Worm (Caenorhabditis elegans) whole organism, young adult: Measurements from ENCODE around the gene nars-2.
A peak's percentile ranks its signal among the peaks of the same experiment; 100 is the strongest.

Experiments used
- B0019.2 ChIP-seq: fragments of 200-800 bp; sonication (Bioruptor generic); conservative IDR thresholded peaks from 2 replicates; pipeline ENCODE4 v1.3.6; 2022; ENCODE audit warnings: missing genetic modification reagents, missing genetic modification characterization, missing compliant biosample characterization
- B0035.1 ChIP-seq: sonication (generic microtip); optimal IDR thresholded peaks from 2 replicates; lab custom pipeline; 2016; ENCODE audit warnings: missing genetic modification characterization, mild to moderate bottlenecking, missing compliant biosample characterization, missing genotype, missing genetic modification reagents
- B0261.1 ChIP-seq: sonication (generic microtip); optimal IDR thresholded peaks from 2 replicates; lab custom pipeline; 2016; ENCODE audit warnings: mild to moderate bottlenecking, missing genetic modification characterization, moderate library complexity, missing compliant biosample characterization
- B0336.3 ChIP-seq: fragments of 200-800 bp; sonication (Bioruptor generic); IDR thresholded peaks from 2 replicates; pipeline ENCODE4 v1.3.6; 2022; ENCODE audit warnings: missing genetic modification characterization, missing compliant biosample characterization
- F33H1.4 ChIP-seq: fragments of 200-800 bp; sonication (Bioruptor generic); IDR thresholded peaks from 2 replicates; pipeline ENCODE4 v1.3.6; 2022; ENCODE audit warnings: missing genetic modification reagents, missing genetic modification characterization, missing compliant biosample characterization
- F52B5.7 ChIP-seq: sonication (generic microtip); optimal IDR thresholded peaks from 2 replicates; lab custom pipeline; 2016; ENCODE audit warnings: mild to moderate bottlenecking, missing genetic modification characterization, missing compliant biosample characterization
- F55B11.4 ChIP-seq: sonication (generic microtip); optimal IDR thresholded peaks from 2 replicates; lab custom pipeline; 2016; ENCODE audit warnings: missing compliant biosample characterization, missing genetic modification characterization, borderline replicate concordance; ENCODE audit not compliant: insufficient read depth
- T26A5.8 ChIP-seq: sonication (generic microtip); optimal IDR thresholded peaks from 2 replicates; lab custom pipeline; 2016; ENCODE audit warnings: missing genetic modification characterization, missing compliant biosample characterization
- Y53F4B.3 ChIP-seq: fragments of 200-800 bp; sonication (Bioruptor generic); IDR thresholded peaks from 2 replicates; pipeline ENCODE4 v1.3.6; 2022; ENCODE audit warnings: missing genetic modification reagents, missing genetic modification characterization, missing compliant biosample characterization
- Y95B8A.8 ChIP-seq: fragments of 200-800 bp; sonication (Bioruptor generic); IDR thresholded peaks from 2 replicates; pipeline ENCODE4 v1.3.6; 2022; ENCODE audit warnings: missing genetic modification reagents, missing genetic modification characterization, missing compliant biosample characterization
- ZK185.1 ChIP-seq: sonication (generic microtip); optimal IDR thresholded peaks from 2 replicates; lab custom pipeline; 2016; ENCODE audit warnings: mild to moderate bottlenecking, missing genetic modification characterization, missing compliant biosample characterization; ENCODE audit not compliant: poor library complexity, severe bottlenecking
- akir-1 ChIP-seq: fragments of 200-800 bp; sonication (Bioruptor generic); optimal IDR thresholded peaks from 2 replicates; lab custom pipeline; 2018; ENCODE audit warnings: mild to moderate bottlenecking, missing genetic modification characterization, moderate library complexity, missing compliant biosample characterization
- attf-3 ChIP-seq: fragments of 200-800 bp; sonication (Bioruptor generic); conservative IDR thresholded peaks from 2 replicates; pipeline ENCODE4 v1.3.6; 2022; ENCODE audit warnings: missing genetic modification reagents, missing genetic modification characterization, missing compliant biosample characterization
- ccch-3 ChIP-seq: fragments of 200-800 bp; sonication (Bioruptor generic); optimal IDR thresholded peaks from 2 replicates; lab custom pipeline; 2018; ENCODE audit warnings: mild to moderate bottlenecking, missing genetic modification characterization, missing compliant biosample characterization
- ceh-27 ChIP-seq: fragments of 200-800 bp; sonication (Bioruptor generic); optimal IDR thresholded peaks from 2 replicates; lab custom pipeline; 2018; ENCODE audit warnings: mild to moderate bottlenecking, missing genetic modification characterization, moderate library complexity, missing compliant biosample characterization
- die-1 ChIP-seq: sonication (generic microtip); optimal IDR thresholded peaks from 2 replicates; lab custom pipeline; 2016; ENCODE audit warnings: missing genotype, mild to moderate bottlenecking, missing genetic modification characterization, missing compliant biosample characterization
- ekl-4 ChIP-seq: fragments of 200-800 bp; sonication (Bioruptor generic); IDR thresholded peaks from 2 replicates; pipeline ENCODE4 v1.3.6; 2022; ENCODE audit warnings: missing genetic modification reagents, missing genetic modification characterization, missing compliant biosample characterization
- ets-4 ChIP-seq: fragments of 200-800 bp; sonication (Bioruptor generic); optimal IDR thresholded peaks from 2 replicates; lab custom pipeline; 2018; ENCODE audit warnings: mild to moderate bottlenecking, missing genetic modification characterization, missing compliant biosample characterization
- him-1 ChIP-seq: sonication (generic microtip); optimal IDR thresholded peaks from 2 replicates; lab custom pipeline; 2016; ENCODE audit warnings: missing genotype, missing genetic modification reagents, missing genetic modification characterization, missing compliant biosample characterization
- hsf-1 ChIP-seq: fragments of 200-800 bp; sonication (Bioruptor generic); IDR thresholded peaks from 2 replicates; pipeline ENCODE4 v1.3.6; 2022; ENCODE audit warnings: missing genetic modification reagents, missing genetic modification characterization, missing compliant biosample characterization
- let-607 ChIP-seq, 2 experiments: fragments of 200-800 bp in 1 of 2; sonication (Bioruptor generic) in 1 of 2; sonication (generic microtip) in 1 of 2; optimal IDR thresholded peaks; 2 replicates each; lab custom pipeline; 2016 to 2018; ENCODE audit warnings: mild to moderate bottlenecking in 2 of 2, missing compliant biosample characterization in 2 of 2, missing genetic modification characterization in 2 of 2, moderate library complexity in 2 of 2, missing genotype in 1 of 2
- lin-40 ChIP-seq: sonication (generic microtip); optimal IDR thresholded peaks from 2 replicates; lab custom pipeline; 2016; ENCODE audit warnings: missing genetic modification characterization, mild to moderate bottlenecking, missing compliant biosample characterization, missing genotype, missing genetic modification reagents
- lin-54 ChIP-seq: fragments of 200-800 bp; sonication (Bioruptor generic); optimal IDR thresholded peaks from 2 replicates; lab custom pipeline; 2018; ENCODE audit warnings: mild to moderate bottlenecking, missing genetic modification characterization, missing compliant biosample characterization
- madf-10 ChIP-seq: sonication (generic microtip); optimal IDR thresholded peaks from 2 replicates; lab custom pipeline; 2016; ENCODE audit warnings: mild to moderate bottlenecking, missing genetic modification characterization, missing compliant biosample characterization
- madf-3 ChIP-seq: fragments of 200-800 bp; sonication (Bioruptor generic); IDR thresholded peaks from 2 replicates; pipeline ENCODE4 v1.3.6; 2022; ENCODE audit warnings: missing genetic modification reagents, missing genetic modification characterization, missing compliant biosample characterization
- mel-28 ChIP-seq: sonication (generic microtip); optimal IDR thresholded peaks from 2 replicates; lab custom pipeline; 2016; ENCODE audit warnings: borderline replicate concordance, mild to moderate bottlenecking, missing genetic modification characterization, missing compliant biosample characterization
- mes-4 ChIP-seq: sonication (generic microtip); optimal IDR thresholded peaks from 2 replicates; lab custom pipeline; 2016; ENCODE audit warnings: missing genotype, missing genetic modification characterization, missing compliant biosample characterization
- mxl-1 ChIP-seq: sonication (generic microtip); optimal IDR thresholded peaks from 2 replicates; lab custom pipeline; 2016; ENCODE audit warnings: missing genetic modification characterization, missing compliant biosample characterization
- nfyb-1 ChIP-seq: fragments of 200-800 bp; sonication (Bioruptor generic); IDR thresholded peaks from 2 replicates; pipeline ENCODE4 v1.3.6; 2022; ENCODE audit warnings: missing genetic modification reagents, missing genetic modification characterization, missing compliant biosample characterization
- nhr-179 ChIP-seq: sonication (generic microtip); optimal IDR thresholded peaks from 2 replicates; lab custom pipeline; 2016; ENCODE audit warnings: mild to moderate bottlenecking, missing genetic modification characterization, missing compliant biosample characterization
- nhr-80 ChIP-seq: sonication (generic microtip); optimal IDR thresholded peaks from 2 replicates; lab custom pipeline; 2016; ENCODE audit warnings: missing genetic modification characterization, missing compliant biosample characterization
- nhr-90 ChIP-seq: sonication (generic microtip); optimal IDR thresholded peaks from 2 replicates; lab custom pipeline; 2016; ENCODE audit warnings: missing genotype, mild to moderate bottlenecking, missing genetic modification characterization, missing compliant biosample characterization
- pha-4 ChIP-seq: fragments of 150-350 bp; sonication (generic microtip); optimal IDR thresholded peaks from 2 replicates; lab custom pipeline; 2014; ENCODE audit warnings: missing biosample characterization, missing genetic modification reagents, missing genetic modification characterization
- snpc-4 ChIP-seq, 5 experiments: fragments of 150-350 bp in 1 of 5; sonication (generic microtip) in 4 of 5; optimal IDR thresholded peaks; 2 replicates each; lab custom pipeline; 2014 to 2018; ENCODE audit warnings: missing genetic modification characterization in 5 of 5, missing biosample characterization in 3 of 5, antibody characterized with exemption in 2 of 5, mild to moderate bottlenecking in 2 of 5, missing compliant biosample characterization in 2 of 5, missing genotype in 2 of 5, moderate library complexity in 2 of 5, missing genetic modification reagents in 1 of 5
- tlf-1 ChIP-seq: fragments of 200-800 bp; sonication (Bioruptor generic); optimal IDR thresholded peaks from 2 replicates; lab custom pipeline; 2018; ENCODE audit warnings: mild to moderate bottlenecking, missing genetic modification characterization, missing compliant biosample characterization
- unc-62 ChIP-seq: fragments of 150-350 bp; optimal IDR thresholded peaks from 2 replicates; lab custom pipeline; 2014; ENCODE audit warnings: missing biosample characterization, missing genetic modification reagents, missing genetic modification characterization
- ztf-25 ChIP-seq: fragments of 200-800 bp; sonication (Bioruptor generic); IDR thresholded peaks from 2 replicates; pipeline ENCODE4 v1.3.6; 2022; ENCODE audit warnings: missing genetic modification reagents, missing genetic modification characterization, missing compliant biosample characterization
- ztf-3 ChIP-seq: fragments of 200-800 bp; sonication (Bioruptor generic); optimal IDR thresholded peaks from 2 replicates; lab custom pipeline; 2018; ENCODE audit warnings: mild to moderate bottlenecking, missing genetic modification characterization, missing compliant biosample characterization

nars-2 gene

DNA sequence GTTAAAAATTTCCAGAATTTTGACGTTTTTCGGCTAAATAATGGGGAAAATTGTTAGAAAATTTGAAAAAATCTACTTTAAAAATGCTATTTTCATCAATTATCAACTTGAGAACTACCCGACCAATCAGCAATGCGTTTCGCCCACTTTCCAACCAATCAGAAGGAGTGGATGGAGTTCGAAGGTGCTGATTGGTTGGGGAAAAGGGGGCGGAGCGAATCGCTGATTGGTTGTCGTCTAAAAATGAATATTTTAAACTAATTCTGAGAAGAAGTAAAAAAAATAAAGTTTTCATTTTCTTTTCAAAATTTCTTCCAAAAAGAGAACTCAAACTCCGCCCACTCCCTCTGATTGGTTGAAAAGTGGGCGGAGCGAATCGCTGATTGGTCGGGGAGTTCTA, 10.3 kb downstream of the nars-2 start:
- peak; percentile 72; the same call in 1 of the 2 replicates for TF ChIP-seq nfyb-1 (GFP tag; lab: Robert Waterston, UW)
- TF ChIP-seq B0261.1 (tag; lab: Kevin White, UChicago), result no peak
- TF ChIP-seq, all 124 proteins: peak for 1

DNA sequence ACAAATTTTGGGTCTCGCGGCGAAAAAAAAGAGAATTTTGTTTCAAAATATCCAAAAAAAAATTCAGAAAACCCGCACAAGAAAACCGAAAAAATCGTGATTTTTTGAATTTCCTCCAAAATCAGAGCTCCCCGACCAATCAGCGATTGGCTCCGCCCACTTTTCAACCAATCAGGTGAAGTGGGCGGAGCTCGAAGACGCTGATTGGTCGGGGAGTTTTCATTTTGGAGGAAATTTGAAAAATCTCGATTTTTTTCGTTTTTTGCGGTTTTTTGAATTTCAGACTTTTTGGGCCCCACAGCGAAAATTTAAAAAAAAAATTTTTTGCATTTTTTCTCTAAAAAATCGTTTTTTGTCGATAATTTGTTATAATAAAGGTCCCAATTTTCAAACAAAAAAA, 10.9 kb downstream of the nars-2 start:
- TF ChIP-seq T26A5.8, result no peak
- no peak for TF ChIP-seq unc-62 (GFP tag; lab: Kevin White, UChicago)
- no peak for TF ChIP-seq B0035.1 (tag; lab: Kevin White, UChicago)
- no peak for TF ChIP-seq mel-28 (tag; lab: Kevin White, UChicago)
- no peak for TF ChIP-seq lin-40 (tag; lab: Kevin White, UChicago)
- no peak for TF ChIP-seq ekl-4 (GFP tag; lab: Robert Waterston, UW)
- TF ChIP-seq nhr-179 (tag; lab: Kevin White, UChicago), result no peak

- TF ChIP-seq ztf-3 (GFP tag; lab: Kevin White, UChicago) (no peak), him-1 (tag; lab: Kevin White, UChicago) (no peak), F52B5.7 (tag; lab: Kevin White, UChicago) (no peak), ztf-25 (GFP tag; lab: Robert Waterston, UW) (no peak), madf-10 (no peak), ceh-27 (GFP tag; lab: Kevin White, UChicago) (no peak), attf-3 (GFP tag; lab: Robert Waterston, UW) (no peak), hsf-1 (GFP tag; lab: Robert Waterston, UW) (no peak), mxl-1 (no peak), B0336.3 (no peak), lin-54 (GFP tag; lab: Kevin White, UChicago) (no peak), F55B11.4 (tag; lab: Kevin White, UChicago) (no peak), B0019.2 (GFP tag; lab: Robert Waterston, UW) (no peak), mes-4 (tag; lab: Kevin White, UChicago) (no peak), Y95B8A.8 (GFP tag; lab: Robert Waterston, UW) (no peak), die-1 (tag; lab: Kevin White, UChicago) (no peak), ccch-3 (GFP tag; lab: Kevin White, UChicago) (no peak), snpc-4 (GFP tag; optimal IDR thresholded peaks at IDR 0.05; lab: Kevin White, UChicago) (no peak), snpc-4 (tag; optimal IDR thresholded peaks at IDR 0.05; lab: Kevin White, UChicago) (no peak)
- TF ChIP-seq, all 124 proteins: peak for 0
These were observed 11.7 kb downstream of the nars-2 start for ce11 chrIII:11488662-11489349.

DNA sequence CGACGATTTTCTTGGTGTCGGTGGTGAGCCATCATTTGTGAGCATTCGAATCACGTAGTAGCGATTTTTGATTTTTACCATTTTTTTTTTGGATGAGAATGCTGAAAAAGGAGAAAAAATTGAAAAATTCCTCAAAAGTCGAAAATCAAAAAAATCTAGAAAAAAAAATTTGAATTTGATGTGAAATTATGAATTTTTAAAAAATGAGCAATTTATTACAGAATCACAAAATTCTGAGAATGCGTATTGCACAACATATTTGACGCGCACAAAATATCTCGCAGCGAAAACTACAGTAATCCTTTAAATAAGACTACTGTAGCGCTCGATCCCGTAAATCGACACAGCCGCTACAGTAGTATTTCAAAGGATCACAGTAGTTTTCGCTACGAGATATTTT, 13.3 kb downstream of the nars-2 start, which contains the start of gene popl-5:
TSS of gene popl-5 (minus strand) at position 101 of the 400 bp plus-strand sequence.
- TF ChIP-seq ZK185.1 (tag; lab: Kevin White, UChicago), result no peak
- TF ChIP-seq lin-40 (tag; lab: Kevin White, UChicago), result no peak
- no peak for TF ChIP-seq F33H1.4 (GFP tag; lab: Robert Waterston, UW)
- TF ChIP-seq nhr-80 (tag; lab: Kevin White, UChicago), result no peak
- no peak for TF ChIP-seq die-1 (tag; lab: Kevin White, UChicago)
- no peak for TF ChIP-seq ceh-27 (GFP tag; lab: Kevin White, UChicago)
- no peak for TF ChIP-seq F55B11.4 (tag; lab: Kevin White, UChicago)
- TF ChIP-seq Y53F4B.3, result no peak
- no peak for TF ChIP-seq pha-4 (tag; lab: Kevin White, UChicago)
- no peak for TF ChIP-seq ets-4 (GFP tag; lab: Kevin White, UChicago)
- TF ChIP-seq unc-62 (GFP tag; lab: Kevin White, UChicago), result no peak
- no peak for TF ChIP-seq tlf-1 (GFP tag; lab: Kevin White, UChicago)
- no peak for TF ChIP-seq let-607 (tag; optimal IDR thresholded peaks at IDR 0.05; lab: Kevin White, UChicago)
- no peak for TF ChIP-seq akir-1 (GFP tag; lab: Kevin White, UChicago)
- TF ChIP-seq madf-3 (GFP tag; lab: Robert Waterston, UW), result no peak
- no peak for TF ChIP-seq B0019.2 (GFP tag; lab: Robert Waterston, UW)
- no peak for TF ChIP-seq snpc-4 (GFP tag; optimal IDR thresholded peaks at IDR 0.05; lab: Kevin White, UChicago)
- TF ChIP-seq snpc-4 (tag; optimal IDR thresholded peaks at IDR 0.05; lab: Kevin White, UChicago), result no peak
- TF ChIP-seq nhr-90 (tag; lab: Kevin White, UChicago), result no peak
